Fruit fly (Drosophila melanogaster) ovary, adult (tissue): ENCODE data around the gene Slh.

ENCODE experiments used
- CG17801 ChIP-seq: fragments of 200-800 bp; optimal IDR thresholded peaks from 2 replicates; lab custom pipeline; 2019; ENCODE audit warnings: missing biosample characterization, mild to moderate bottlenecking, missing genetic modification characterization, moderate library complexity; ENCODE audit not compliant: partially characterized antibody

Slh gene

dm6 chr2L:2467722-2468372 is 24.6 kb downstream of the Slh start:
- no peak for TF ChIP-seq CG17801 (GFP tag; lab: Kevin White, UChicago)

- no peak for TF ChIP-seq CG17801 (GFP tag; lab: Kevin White, UChicago)
Measured at dm6 chr2L:2466360-2466759, 26.1 kb downstream of the Slh start.

DNA sequence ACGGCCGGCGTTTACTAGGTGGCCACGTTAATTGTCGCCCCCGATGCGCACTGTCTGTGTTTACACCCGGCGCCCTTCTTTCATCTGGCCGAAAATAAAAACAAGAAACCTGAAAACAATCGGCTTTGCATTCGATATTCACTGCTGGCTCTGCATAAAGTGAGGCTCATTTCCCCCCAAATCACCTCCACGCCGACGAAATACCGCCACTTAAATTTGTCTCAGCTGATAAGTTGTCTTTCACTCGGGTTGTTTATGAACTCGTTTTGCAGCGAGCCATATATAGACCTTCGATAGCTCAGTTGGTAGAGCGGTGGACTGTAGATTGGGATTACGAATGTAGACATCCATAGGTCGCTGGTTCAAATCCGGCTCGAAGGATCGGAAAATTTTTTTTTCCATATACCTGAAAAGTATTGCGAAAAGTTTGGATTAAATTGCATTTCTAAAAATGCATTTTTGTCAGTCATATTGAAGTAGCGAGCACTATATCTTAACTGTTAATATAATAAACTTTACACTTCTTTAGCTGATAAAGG is 30.1 kb downstream of the Slh start:
- TF ChIP-seq CG17801 (GFP tag; lab: Kevin White, UChicago), result no peak

DNA sequence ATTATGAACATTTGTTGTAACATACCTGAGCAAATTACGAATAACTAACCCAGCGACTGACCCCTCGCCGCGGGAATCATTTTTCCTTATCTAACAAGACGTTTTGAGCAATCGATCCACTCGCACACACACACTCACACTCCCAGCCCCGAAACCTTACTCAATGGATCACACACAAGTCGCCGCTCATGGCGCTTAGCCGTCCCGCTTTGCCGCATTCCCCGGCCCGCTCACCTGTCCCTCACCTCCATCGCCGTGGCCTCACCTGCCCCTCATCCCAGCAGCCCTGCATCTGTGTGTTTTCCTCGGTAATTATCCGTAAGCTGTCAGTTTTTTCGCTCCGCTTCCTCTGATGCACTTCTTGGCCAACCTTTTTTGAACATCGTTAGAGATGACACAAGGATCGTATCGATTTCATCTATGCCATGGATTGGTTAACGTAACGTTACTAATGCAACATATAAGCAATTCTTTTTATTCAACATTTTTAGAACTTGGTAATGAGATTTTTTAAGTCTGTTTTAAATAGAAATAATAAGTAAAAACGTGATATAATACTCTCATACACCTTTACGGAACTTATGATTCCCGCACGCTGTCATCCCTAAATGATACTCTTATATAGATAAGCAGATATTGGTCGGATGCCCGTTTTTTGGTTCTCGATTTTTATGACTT is 31.0 kb downstream of the Slh start:
- no peak for TF ChIP-seq CG17801 (GFP tag; lab: Kevin White, UChicago)

DNA sequence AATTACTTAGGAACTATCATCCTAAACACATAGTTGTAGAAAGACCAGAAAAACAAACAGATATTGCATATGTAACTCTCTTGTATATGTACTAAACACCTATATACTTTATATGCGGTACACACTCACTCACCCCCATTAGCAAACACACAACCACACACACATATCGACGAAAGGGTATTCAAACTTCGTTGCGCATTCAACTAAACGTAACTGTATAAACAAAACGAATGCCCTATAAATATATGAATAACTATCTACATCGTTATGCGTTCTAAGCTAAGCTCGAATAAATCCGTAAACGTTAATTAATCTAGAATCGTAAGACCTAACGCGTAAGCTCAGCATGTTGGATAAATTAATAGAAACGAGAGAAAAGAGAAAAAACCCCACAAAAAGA is 33.2 kb downstream of the Slh start:
- no peak for TF ChIP-seq CG17801 (GFP tag; lab: Kevin White, UChicago)

- TF ChIP-seq CG17801 (GFP tag; lab: Kevin White, UChicago), result no peak
Measured at dm6 chr2L:2456516-2457392, 35.7 kb downstream of the Slh start.

- TF ChIP-seq CG17801 (GFP tag; lab: Kevin White, UChicago), result no peak
Measured at dm6 chr2L:2454644-2455043, 37.8 kb downstream of the Slh start.

DNA sequence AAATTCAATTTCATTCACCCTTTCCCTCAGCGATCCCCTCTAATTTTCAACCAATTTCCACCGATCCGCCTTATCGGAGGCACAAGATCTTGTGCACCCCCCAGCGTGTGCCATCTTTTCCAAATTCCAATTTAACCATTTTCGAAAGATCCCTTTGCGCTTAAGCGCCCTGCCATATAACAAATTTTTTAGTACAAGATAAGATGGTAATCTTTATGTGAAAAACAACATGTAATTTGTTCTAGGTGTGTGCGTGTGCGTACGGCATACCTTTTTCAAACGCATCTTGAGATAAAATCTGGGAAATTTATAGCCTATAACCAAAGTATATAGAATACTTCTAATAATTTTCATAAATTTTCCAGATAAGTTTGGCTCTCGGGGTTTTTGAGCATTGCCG is 38.7 kb downstream of the Slh start:
- TF ChIP-seq CG17801 (GFP tag; lab: Kevin White, UChicago), result no peak

DNA sequence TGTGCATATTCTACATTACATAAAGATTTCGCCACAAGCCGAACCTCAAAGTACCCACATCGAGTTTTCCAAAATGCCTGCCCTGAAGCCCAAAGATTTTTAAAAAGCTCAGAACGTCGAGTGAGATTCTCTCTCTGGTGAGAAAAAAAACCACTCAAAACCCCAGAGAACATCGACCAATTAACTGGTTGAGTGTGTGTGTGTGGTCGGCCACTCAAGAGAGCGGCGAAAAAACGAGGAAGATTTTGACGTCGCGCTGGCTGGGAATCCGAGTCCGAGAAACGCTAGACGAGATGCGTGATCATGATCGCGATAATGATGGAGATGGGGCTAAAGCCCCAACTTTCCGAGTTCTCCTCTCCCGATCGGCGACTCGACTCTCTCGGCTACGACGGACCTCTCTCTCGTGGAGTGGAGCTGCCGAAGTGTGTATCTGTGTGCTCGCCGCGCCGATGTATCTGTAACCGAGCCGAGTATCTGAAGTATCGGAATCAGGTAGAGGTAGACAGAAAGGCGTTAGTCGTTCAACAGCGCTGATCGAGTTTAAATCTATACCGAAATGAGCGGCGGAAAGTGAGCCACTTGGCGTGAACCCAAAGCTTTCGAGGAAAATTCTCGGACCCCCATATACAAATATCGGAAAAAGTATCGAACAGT is 41.6 kb downstream of the Slh start:
- no peak for TF ChIP-seq CG17801 (GFP tag; lab: Kevin White, UChicago)

dm6 chr2L:2449665-2450064 is 42.8 kb downstream of the Slh start:
- no peak for TF ChIP-seq CG17801 (GFP tag; lab: Kevin White, UChicago)

DNA sequence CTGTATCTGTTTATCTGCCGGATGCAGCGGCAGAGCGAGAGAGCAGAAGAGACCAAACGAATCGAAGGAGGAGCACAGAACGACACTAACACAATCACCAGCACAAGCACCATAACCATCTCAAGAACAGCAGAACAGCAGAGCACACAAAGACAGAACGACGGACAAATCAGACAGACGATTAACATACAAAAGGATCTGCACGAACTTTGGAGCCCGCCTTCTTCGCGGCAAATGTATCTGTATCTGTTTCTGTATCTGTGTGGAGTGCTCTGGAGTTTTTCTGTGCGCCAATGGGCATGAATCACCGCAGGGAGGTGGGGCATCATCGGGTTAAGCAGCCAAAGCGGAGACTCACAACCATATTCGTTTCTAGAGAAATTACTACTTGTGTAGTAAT is 44.0 kb downstream of the Slh start:
- TF ChIP-seq CG17801 (GFP tag; lab: Kevin White, UChicago), result no peak

DNA sequence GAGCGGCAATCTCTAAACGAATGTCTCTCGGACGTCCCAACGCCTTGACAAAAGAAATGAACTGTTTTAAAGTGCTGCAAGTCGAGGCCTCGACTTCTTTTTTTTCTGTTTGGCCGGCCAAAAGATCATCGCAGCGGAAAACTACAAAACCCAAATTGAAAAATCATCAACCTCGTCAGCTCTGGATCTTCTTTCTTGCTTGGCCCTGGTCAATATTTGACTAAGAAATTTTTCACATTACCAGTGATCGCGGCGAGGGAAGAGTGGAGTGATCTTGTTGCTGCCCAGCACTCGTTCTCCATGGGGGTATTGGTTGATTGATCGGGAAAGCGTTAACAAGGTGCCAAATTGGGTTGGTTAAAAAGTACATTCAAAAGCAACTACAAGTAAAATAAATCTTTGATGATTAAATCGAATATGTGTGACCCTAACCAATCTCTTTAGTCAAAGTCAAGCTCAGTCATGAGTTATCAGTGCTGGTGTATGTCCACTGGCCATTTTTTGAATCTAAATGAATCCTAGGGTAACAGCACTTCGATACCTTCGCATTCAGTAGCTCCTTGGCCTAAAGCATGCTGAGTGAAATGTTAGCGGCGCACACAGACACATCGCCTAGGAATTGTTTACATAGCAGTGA is 53.7 kb downstream of the Slh start:
- no peak for TF ChIP-seq CG17801 (GFP tag; lab: Kevin White, UChicago)
